Fruit fly (Drosophila melanogaster): Measurements from ENCODE around the gene Brr2.
A peak's percentile ranks its signal among the peaks of the same experiment; 100 is the strongest.

Brr2 gene

dm6 chr3L:15940823-15941222 is 26.8 kb downstream of the Brr2 start (continued):
- TF ChIP-seq Sin3A (optimal IDR thresholded peaks at IDR 0.05) (no peak), CHES-1-like (GFP tag; optimal IDR thresholded peaks at IDR 0.05) (no peak), nmo (GFP tag; optimal IDR thresholded peaks at IDR 0.05) (peak; percentile 80), Sox100B (GFP tag; optimal IDR thresholded peaks at IDR 0.05) (peak; percentile 77), dmrt99B (tag; optimal IDR thresholded peaks at IDR 0.05) (peak; percentile 64), CG7928 (GFP tag; optimal IDR thresholded peaks at IDR 0.05) (no peak), Oli (tag; optimal IDR thresholded peaks at IDR 0.05) (peak; percentile 79), CG5245 (GFP tag; optimal IDR thresholded peaks at IDR 0.05) (peak; percentile 68), wor (GFP tag; IDR thresholded peaks at IDR 0.05) (peak; percentile 70), row (GFP tag; IDR thresholded peaks at IDR 0.05) (peak; percentile 68), dimm (GFP tag; IDR thresholded peaks at IDR 0.05) (peak; percentile 63), zen (tag; optimal IDR thresholded peaks at IDR 0.05) (no peak), CG31224 (GFP tag; IDR thresholded peaks at IDR 0.05) (no peak; the same call in 1 of the 2 replicates), CG2712 (tag; optimal IDR thresholded peaks at IDR 0.05) (peak; percentile 79), nom (GFP tag; optimal IDR thresholded peaks at IDR 0.05) (no peak), Doc3 (GFP tag; IDR thresholded peaks at IDR 0.05; ENCODE audit: partially characterized antibody) (no peak), kah (GFP tag; optimal IDR thresholded peaks at IDR 0.05) (no peak), Sox102F (GFP tag; optimal IDR thresholded peaks at IDR 0.05) (peak; percentile 91), pita (GFP tag; optimal IDR thresholded peaks at IDR 0.05) (no peak), bigmax (GFP tag; optimal IDR thresholded peaks at IDR 0.05) (no peak), ewg (GFP tag; optimal IDR thresholded peaks at IDR 0.05) (peak; percentile 78), stc (GFP tag; IDR thresholded peaks at IDR 0.05) (peak; percentile 68), unpg (GFP tag; optimal IDR thresholded peaks at IDR 0.05) (peak; percentile 61), CG12659 (GFP tag; optimal IDR thresholded peaks at IDR 0.05) (peak; percentile 38), sug (tag; optimal IDR thresholded peaks at IDR 0.05) (peak; percentile 6), Optix (GFP tag; IDR thresholded peaks at IDR 0.05) (peak; percentile 52; the same call in 1 of the 3 replicates), trh (GFP tag; optimal IDR thresholded peaks at IDR 0.05) (no peak), Med (GFP tag) (peak; percentile 88), gt (GFP tag; IDR thresholded peaks at IDR 0.05) (peak; percentile 48; the same call in 1 of the 2 replicates), Dll (GFP tag; IDR thresholded peaks at IDR 0.05; ENCODE audit: partially characterized antibody) (no peak), H2.0 (GFP tag; IDR thresholded peaks at IDR 0.05) (0 out of 2 replicates have a peak, but pooled peaks have one; percentile 36), ind (GFP tag; optimal IDR thresholded peaks at IDR 0.05) (peak; percentile 52), gsb-n (tag; optimal IDR thresholded peaks at IDR 0.05) (peak; percentile 40), Poxn (GFP tag; IDR thresholded peaks at IDR 0.05) (no peak), CG3726 (GFP tag; IDR thresholded peaks at IDR 0.05) (peak; percentile 62; the same call in 2 of the 3 replicates), jigr1 (GFP tag; IDR thresholded peaks at IDR 0.05) (no peak), CG15011 (GFP tag; optimal IDR thresholded peaks at IDR 0.05) (no peak), shn (GFP tag; optimal IDR thresholded peaks at IDR 0.05) (no peak), pnt (GFP tag; optimal IDR thresholded peaks at IDR 0.05) (peak; percentile 7), Tbp (GFP tag; optimal IDR thresholded peaks at IDR 0.05) (no peak), gcm2 (GFP tag; optimal IDR thresholded peaks at IDR 0.05) (no peak), so (GFP tag; IDR thresholded peaks at IDR 0.05) (peak; percentile 50; the same call in 1 of the 3 replicates), CG10209 (GFP tag; optimal IDR thresholded peaks at IDR 0.05) (peak; percentile 47), sd (tag; optimal IDR thresholded peaks at IDR 0.05) (no peak), Lhr (GFP tag; optimal IDR thresholded peaks at IDR 0.05) (peak; percentile 35), CG6175 (GFP tag; IDR thresholded peaks at IDR 0.05) (no peak), tgo (GFP tag; IDR thresholded peaks at IDR 0.05) (peak; percentile 45; the same call in 1 of the 3 replicates), CG16779 (GFP tag; IDR thresholded peaks at IDR 0.05) (no peak), sens-2 (GFP tag; IDR thresholded peaks at IDR 0.05) (peak; percentile 61), CG9727 (GFP tag; optimal IDR thresholded peaks at IDR 0.05) (peak; percentile 15), ci (GFP tag; IDR thresholded peaks at IDR 0.05) (peak; percentile 93), dm (GFP tag; optimal IDR thresholded peaks at IDR 0.05) (no peak)
